Worm (Caenorhabditis elegans) whole organism, L3 larva: ENCODE data around the gene abhd-12.

ENCODE experiments used
- hmg-11 ChIP-seq: sonication (generic microtip); optimal IDR thresholded peaks from 2 replicates; lab custom pipeline; 2016; ENCODE audit warnings: missing genetic modification characterization, missing compliant biosample characterization
- jun-1 ChIP-seq: fragments of 150-350 bp; optimal IDR thresholded peaks from 2 replicates; lab custom pipeline; 2014; ENCODE audit warnings: missing biosample characterization, missing genetic modification reagents, missing genetic modification characterization
- nhr-237 ChIP-seq: fragments of 150-350 bp; optimal IDR thresholded peaks from 2 replicates; lab custom pipeline; 2014; ENCODE audit warnings: missing biosample characterization, missing genetic modification characterization

DNA sequence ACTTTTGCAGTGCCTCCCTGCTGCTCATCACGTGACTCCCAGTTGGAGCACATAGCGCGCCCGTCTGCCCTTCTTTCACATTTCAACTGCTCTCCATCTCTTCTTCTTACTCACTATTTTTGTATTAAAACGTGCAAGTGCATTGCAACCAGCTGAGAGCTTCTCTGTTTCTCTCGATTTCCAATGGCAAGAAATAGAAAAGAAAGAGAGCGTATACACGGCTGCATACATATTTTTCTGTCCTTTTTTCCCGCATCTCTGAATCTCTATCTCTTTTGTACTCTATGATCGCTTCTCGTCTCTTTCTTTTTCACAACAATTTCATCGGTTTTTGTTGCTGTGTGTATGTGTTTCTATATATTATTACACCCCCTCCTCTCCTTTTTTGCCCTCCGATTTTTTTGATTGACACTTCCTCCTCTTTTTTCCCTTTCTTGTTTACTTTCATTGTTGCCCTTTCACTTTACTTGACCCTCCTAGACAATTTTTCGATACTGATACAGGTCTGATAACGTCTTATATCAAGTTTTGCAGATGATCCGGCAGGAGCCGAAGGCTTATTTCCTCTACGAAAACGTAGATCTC is 17.3 kb downstream of the abhd-12 start, which contains the start of gene Y97E10AR.1:
- peak; percentile 73 for TF ChIP-seq jun-1 (tag; lab: Kevin White, UChicago)
- TF ChIP-seq hmg-11 (tag; lab: Kevin White, UChicago), result peak; percentile 73
- no peak for TF ChIP-seq nhr-237 (tag; lab: Kevin White, UChicago)
